Worm (Caenorhabditis elegans) whole organism, L1 larva: ENCODE data around the gene cox-16.
A peak's percentile ranks its signal among the peaks of the same experiment; 100 is the strongest.

ENCODE experiments used
- C04F5.9 ChIP-seq: sonication (generic microtip); optimal IDR thresholded peaks from 2 replicates; lab custom pipeline; 2016; ENCODE audit warnings: missing genetic modification characterization, missing compliant biosample characterization
- C16A3.4 ChIP-seq: fragments of 150-350 bp; optimal IDR thresholded peaks from 2 replicates; lab custom pipeline; 2014; ENCODE audit warnings: missing biosample characterization, missing genetic modification characterization
- blmp-1 ChIP-seq: fragments of 150-350 bp; optimal IDR thresholded peaks from 2 replicates; lab custom pipeline; 2014; ENCODE audit warnings: missing biosample characterization, missing genetic modification characterization
- ceh-63 ChIP-seq: fragments of 200-800 bp; sonication (Bioruptor generic); optimal IDR thresholded peaks from 2 replicates; lab custom pipeline; 2018; ENCODE audit warnings: mild to moderate bottlenecking, missing genetic modification characterization, missing compliant biosample characterization
- ceh-88 ChIP-seq: fragments of 200-800 bp; sonication (Bioruptor generic); IDR thresholded peaks from 2 replicates; pipeline ENCODE4 v1.3.6; 2022; ENCODE audit warnings: missing genetic modification characterization, missing compliant biosample characterization
- ceh-90 ChIP-seq: sonication (generic microtip); optimal IDR thresholded peaks from 2 replicates; lab custom pipeline; 2016; ENCODE audit warnings: missing genetic modification characterization, missing compliant biosample characterization
- dpl-1 ChIP-seq, 3 experiments: fragments of 150-350 bp in 2 of 3; sonication (generic microtip) in 1 of 3; optimal IDR thresholded peaks; 2 replicates each; lab custom pipeline; 2014 to 2017; ENCODE audit warnings: missing biosample characterization in 3 of 3, missing genetic modification characterization in 3 of 3, missing genetic modification reagents in 3 of 3
- efl-1 ChIP-seq, 4 experiments: fragments of 150-350 bp; optimal IDR thresholded peaks in 3 of 4; peaks in 1 of 4; 1 replicate in 1 of 4; 2 replicates in 3 of 4; lab custom pipeline; 2014; ENCODE audit warnings: missing biosample characterization in 2 of 4, missing genetic modification characterization in 2 of 4, missing genetic modification reagents in 2 of 4
- efl-3 ChIP-seq: fragments of 200-800 bp; sonication (Bioruptor generic); optimal IDR thresholded peaks from 2 replicates; lab custom pipeline; 2018; ENCODE audit warnings: mild to moderate bottlenecking, missing genetic modification characterization, missing compliant biosample characterization
- elt-2 ChIP-seq: sonication (generic microtip); optimal IDR thresholded peaks from 2 replicates; lab custom pipeline; 2016; ENCODE audit warnings: missing genetic modification characterization, mild to moderate bottlenecking, inconsistent platforms, missing compliant biosample characterization, missing genetic modification reagents
- elt-3 ChIP-seq, 6 experiments: fragments of 150-350 bp in 1 of 6; sonication (generic microtip); optimal IDR thresholded peaks; 2 replicates each; lab custom pipeline; 2017 to 2018; ENCODE audit warnings: missing biosample characterization in 6 of 6, missing genetic modification characterization in 6 of 6, inconsistent platforms in 1 of 6
- fkh-8 ChIP-seq: sonication (generic microtip); optimal IDR thresholded peaks from 2 replicates; lab custom pipeline; 2016; ENCODE audit warnings: mild to moderate bottlenecking, missing genetic modification characterization, missing compliant biosample characterization
- hlh-4 ChIP-seq: sonication (generic microtip); optimal IDR thresholded peaks from 2 replicates; lab custom pipeline; 2016; ENCODE audit warnings: mild to moderate bottlenecking, missing genetic modification characterization, missing compliant biosample characterization
- hpl-2 ChIP-seq: fragments of 150-350 bp; optimal IDR thresholded peaks from 2 replicates; lab custom pipeline; 2014; ENCODE audit warnings: missing biosample characterization, missing genetic modification reagents, missing genetic modification characterization
- isw-1 ChIP-seq: fragments of 200-800 bp; sonication (Bioruptor generic); IDR thresholded peaks from 2 replicates; pipeline ENCODE4 v1.3.6; 2022; ENCODE audit warnings: missing genetic modification characterization, missing compliant biosample characterization
- jun-1 ChIP-seq: fragments of 150-350 bp; optimal IDR thresholded peaks from 2 replicates; lab custom pipeline; 2014; ENCODE audit warnings: missing biosample characterization, missing genetic modification reagents, missing genetic modification characterization
- lin-13 ChIP-seq: fragments of 150-350 bp; optimal IDR thresholded peaks from 2 replicates; lab custom pipeline; 2014; ENCODE audit warnings: missing biosample characterization, missing genetic modification reagents, missing genetic modification characterization
- lin-14 ChIP-seq: fragments of 200-800 bp; sonication (Bioruptor generic); optimal IDR thresholded peaks from 2 replicates; lab custom pipeline; 2018; ENCODE audit warnings: mild to moderate bottlenecking, missing genetic modification characterization, moderate library complexity, missing compliant biosample characterization
- lin-15B ChIP-seq: fragments of 150-350 bp; sonication (generic microtip); optimal IDR thresholded peaks from 3 replicates; lab custom pipeline; 2014; ENCODE audit warnings: missing biosample characterization, missing genetic modification characterization
- lir-3 ChIP-seq: sonication (generic microtip); optimal IDR thresholded peaks from 2 replicates; lab custom pipeline; 2016; ENCODE audit warnings: mild to moderate bottlenecking, missing genetic modification characterization, moderate library complexity, missing compliant biosample characterization; ENCODE audit not compliant: poor library complexity
- lsy-2 ChIP-seq, 2 experiments: fragments of 150-350 bp; optimal IDR thresholded peaks; 2 replicates each; lab custom pipeline; 2014; ENCODE audit warnings: missing biosample characterization in 2 of 2, missing genetic modification characterization in 2 of 2
- mef-2 ChIP-seq: fragments of 150-350 bp; optimal IDR thresholded peaks from 2 replicates; lab custom pipeline; 2014; ENCODE audit warnings: missing biosample characterization, missing genetic modification characterization
- nhr-19 ChIP-seq: fragments of 200-800 bp; sonication (Bioruptor generic); conservative IDR thresholded peaks from 2 replicates; pipeline ENCODE4 v1.3.6; 2022; ENCODE audit warnings: missing genetic modification characterization, missing compliant biosample characterization
- nhr-237 ChIP-seq: fragments of 150-350 bp; optimal IDR thresholded peaks from 2 replicates; lab custom pipeline; 2014; ENCODE audit warnings: missing biosample characterization, missing genetic modification characterization
- nhr-28 ChIP-seq: fragments of 150-350 bp; optimal IDR thresholded peaks from 2 replicates; lab custom pipeline; 2014; ENCODE audit warnings: missing biosample characterization, missing genetic modification characterization
- nhr-77 ChIP-seq: fragments of 150-350 bp; optimal IDR thresholded peaks from 2 replicates; lab custom pipeline; 2014; ENCODE audit warnings: missing biosample characterization, missing genetic modification characterization
- nhr-84 ChIP-seq: sonication (generic microtip); optimal IDR thresholded peaks from 2 replicates; lab custom pipeline; 2017; ENCODE audit warnings: missing biosample characterization, missing genetic modification characterization
- nhr-85 ChIP-seq: sonication (generic microtip); peaks from one replicate; lab custom pipeline; 2016; ENCODE audit warnings: missing genetic modification characterization, inconsistent platforms, missing compliant biosample characterization
- pqm-1 ChIP-seq: sonication (generic microtip); optimal IDR thresholded peaks from 3 replicates; lab custom pipeline; 2017; ENCODE audit warnings: missing biosample characterization, missing genetic modification characterization
- rnt-1 ChIP-seq: sonication (generic microtip); optimal IDR thresholded peaks from 2 replicates; lab custom pipeline; 2016; ENCODE audit warnings: mild to moderate bottlenecking, missing genetic modification characterization, moderate library complexity, missing compliant biosample characterization
- skn-1 ChIP-seq: fragments of 150-350 bp; optimal IDR thresholded peaks from 2 replicates; lab custom pipeline; 2014; ENCODE audit warnings: missing biosample characterization, missing genetic modification characterization
- snu-23 ChIP-seq: sonication (generic microtip); optimal IDR thresholded peaks from 2 replicates; lab custom pipeline; 2016; ENCODE audit warnings: missing genetic modification characterization, missing compliant biosample characterization
- sox-4 ChIP-seq: sonication (generic microtip); optimal IDR thresholded peaks from 2 replicates; lab custom pipeline; 2016; ENCODE audit warnings: missing genetic modification characterization, missing compliant biosample characterization
- sptf-1 ChIP-seq: fragments of 150-350 bp; optimal IDR thresholded peaks from 2 replicates; lab custom pipeline; 2014; ENCODE audit warnings: missing biosample characterization, missing genetic modification characterization
- sup-37 ChIP-seq: fragments of 200-800 bp; sonication (Bioruptor generic); optimal IDR thresholded peaks from 2 replicates; lab custom pipeline; 2018; ENCODE audit warnings: mild to moderate bottlenecking, missing genetic modification characterization, missing compliant biosample characterization
- unc-130 ChIP-seq: fragments of 150-350 bp; optimal IDR thresholded peaks from 2 replicates; lab custom pipeline; 2017; ENCODE audit warnings: missing biosample characterization, missing genetic modification characterization, inconsistent platforms
- unc-30 ChIP-seq: sonication (generic microtip); optimal IDR thresholded peaks from 2 replicates; lab custom pipeline; 2017; ENCODE audit warnings: missing biosample characterization, missing genetic modification characterization
- ztf-11 ChIP-seq, 2 experiments: sonication (generic microtip); optimal IDR thresholded peaks; 2 replicates each; lab custom pipeline; 2016 to 2017; ENCODE audit warnings: missing genetic modification characterization in 2 of 2, missing biosample characterization in 1 of 2, missing compliant biosample characterization in 1 of 2
- ztf-4 ChIP-seq: fragments of 150-350 bp; optimal IDR thresholded peaks from 2 replicates; lab custom pipeline; 2014; ENCODE audit warnings: missing biosample characterization, missing genetic modification characterization

The cox-16 gene

DNA sequence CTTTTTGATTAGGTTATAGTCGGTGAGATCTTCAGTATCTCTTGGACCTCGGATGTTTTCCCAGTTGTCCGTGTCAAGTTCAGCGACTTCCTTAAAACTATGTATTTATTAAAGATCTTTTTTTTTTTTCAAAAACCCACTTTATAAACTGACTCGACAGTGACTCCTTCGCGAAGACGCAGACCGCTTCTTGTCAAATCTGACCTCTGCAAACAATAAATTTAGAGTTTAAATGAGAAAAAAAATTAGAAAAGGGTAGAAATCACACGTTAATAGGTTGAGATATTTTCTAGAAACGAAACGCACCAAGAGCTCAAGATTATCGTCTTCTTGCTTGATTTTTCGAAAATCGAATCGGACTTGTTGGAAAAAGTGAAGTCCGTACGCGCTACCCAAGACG lies 269 bp downstream of the cox-16 start, which contains the start of gene C24G6.8:
Gene C24G6.8 (minus strand): TSS at position 101 of the 400 bp plus-strand sequence.
- no peak for TF ChIP-seq elt-2 (tag; lab: Kevin White, UChicago)
- TF ChIP-seq unc-130, result no peak
- no peak for TF ChIP-seq sox-4 (tag; lab: Kevin White, UChicago)
- no peak for TF ChIP-seq pqm-1 (tag; lab: Kevin White, UChicago)
- no peak for TF ChIP-seq lin-14
- TF ChIP-seq efl-1 (optimal IDR thresholded peaks at IDR 0.05; lab: Kevin White, UChicago), result no peak
- peak in 1 of 2 experiments; percentile 68 for TF ChIP-seq efl-1 (GFP tag; optimal IDR thresholded peaks at IDR 0.05 in 1 of 2; lab: Kevin White, UChicago)
- TF ChIP-seq nhr-77 (tag; lab: Kevin White, UChicago), result no peak
- TF ChIP-seq ceh-88 (GFP tag; lab: Robert Waterston, UW), result no peak

DNA sequence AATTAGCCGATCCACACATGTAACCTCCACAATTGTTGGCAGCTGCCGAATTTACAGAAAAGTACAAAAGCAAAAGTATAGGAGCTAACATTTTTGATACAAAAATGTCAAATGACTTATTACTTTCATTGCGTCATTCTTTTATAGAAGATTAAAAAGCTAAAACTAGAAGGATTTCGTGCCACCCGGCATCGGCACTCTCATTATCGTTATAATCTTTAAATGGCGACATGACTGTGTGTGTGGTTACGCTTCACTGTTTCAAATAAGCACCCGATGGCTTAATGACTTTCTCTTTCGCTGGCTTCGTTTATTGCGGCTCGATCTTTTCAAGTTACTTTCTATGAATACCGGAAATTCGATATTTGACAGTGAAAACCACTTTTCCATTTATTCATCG lies 2.3 kb downstream of the cox-16 start, which contains the start of gene grl-1:
Gene grl-1 (minus strand): TSS at position 101 of the 400 bp plus-strand sequence.
- TF ChIP-seq unc-130 (no peak), ceh-63 (no peak), nhr-84 (tag; lab: Kevin White, UChicago) (no peak), isw-1 (GFP tag; lab: Robert Waterston, UW) (no peak), jun-1 (tag; lab: Kevin White, UChicago) (no peak), lin-13 (GFP tag; lab: Kevin White, UChicago) (no peak), efl-1 (optimal IDR thresholded peaks at IDR 0.05; lab: Kevin White, UChicago) (no peak), efl-1 (GFP tag; optimal IDR thresholded peaks at IDR 0.05 in 1 of 2; lab: Kevin White, UChicago) (no peak), hpl-2 (no peak), hlh-4 (tag; lab: Kevin White, UChicago) (no peak), nhr-28 (tag; lab: Kevin White, UChicago) (no peak), sup-37 (GFP tag; lab: Kevin White, UChicago) (no peak), snu-23 (GFP tag; lab: Kevin White, UChicago) (no peak), lin-14 (no peak)
- TF ChIP-seq, all 84 proteins: peak for 0

DNA sequence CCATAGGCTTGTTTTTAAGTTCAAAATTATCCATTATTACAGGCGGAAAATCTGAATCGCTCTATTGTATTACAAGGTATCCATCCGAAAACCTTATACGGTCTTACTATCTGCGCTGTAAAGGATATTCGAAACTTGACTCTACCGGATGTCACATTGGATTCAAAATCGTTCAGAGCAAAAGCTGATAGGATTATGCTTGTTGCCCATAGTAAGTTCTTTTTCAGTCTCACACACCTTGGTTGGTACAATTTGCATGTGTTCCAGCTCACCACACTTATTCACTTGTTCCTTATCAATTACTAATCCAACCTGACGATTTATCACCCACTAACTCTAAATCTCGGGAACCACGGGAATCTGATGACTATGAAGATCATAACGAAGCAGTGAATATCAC lies 8.3 kb downstream of the cox-16 start:
- TF ChIP-seq ztf-4 (no peak), skn-1 (no peak), ceh-90 (tag; lab: Kevin White, UChicago) (no peak), blmp-1 (tag; lab: Kevin White, UChicago) (no peak), nhr-19 (GFP tag; lab: Robert Waterston, UW) (no peak), sox-4 (tag; lab: Kevin White, UChicago) (no peak)

DNA sequence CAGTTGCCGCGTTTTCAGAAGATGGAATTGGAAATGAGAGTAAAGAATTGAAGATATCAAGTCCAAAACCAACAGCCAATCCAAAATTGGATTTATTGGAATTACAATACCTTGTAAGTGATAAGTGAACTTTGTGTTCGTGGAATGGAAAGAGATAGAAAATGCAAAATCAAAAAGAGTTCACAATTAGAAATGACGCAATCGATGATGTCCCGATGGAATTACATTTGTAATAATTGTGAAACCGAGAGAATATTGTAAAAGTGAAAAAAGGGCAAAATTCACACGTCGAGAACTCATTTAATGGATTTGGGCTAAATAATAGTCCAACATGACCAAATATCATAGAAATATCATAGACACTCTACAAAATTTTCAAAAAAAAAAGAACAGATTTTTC lies 10.8 kb downstream of the cox-16 start:
- no peak for TF ChIP-seq nhr-237

DNA sequence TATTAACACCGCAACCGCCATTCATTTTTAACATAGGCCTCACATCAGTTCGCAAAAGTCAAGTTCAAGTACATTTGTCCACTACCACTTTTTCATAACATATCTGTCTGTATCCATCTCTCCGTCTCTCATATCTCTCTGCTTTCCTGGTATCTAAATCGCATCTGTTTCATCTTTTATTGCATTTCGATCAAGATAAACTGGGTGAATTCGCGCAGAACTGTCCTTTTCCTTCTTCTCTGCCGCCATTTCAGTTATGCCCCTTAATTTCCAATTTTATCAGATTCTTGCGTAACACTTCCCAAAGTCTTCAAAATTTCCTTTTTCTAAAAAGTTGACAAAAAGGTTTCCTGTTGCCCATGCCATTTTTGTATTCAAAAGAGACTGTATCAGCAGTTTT lies 12.8 kb downstream of the cox-16 start:
- no peak for TF ChIP-seq mef-2 (tag; lab: Kevin White, UChicago)
- TF ChIP-seq efl-1 (optimal IDR thresholded peaks at IDR 0.05; lab: Kevin White, UChicago), result no peak
- peak in 1 of 2 experiments; percentile 43 for TF ChIP-seq efl-1 (GFP tag; optimal IDR thresholded peaks at IDR 0.05 in 1 of 2; lab: Kevin White, UChicago)
- no peak for TF ChIP-seq C16A3.4 (tag; lab: Kevin White, UChicago)
- no peak for TF ChIP-seq nhr-237
- no peak for TF ChIP-seq ztf-11 (tag; optimal IDR thresholded peaks at IDR 0.05; lab: Kevin White, UChicago)
- TF ChIP-seq unc-30 (tag; lab: Kevin White, UChicago), result no peak
- TF ChIP-seq sptf-1 (tag; lab: Kevin White, UChicago), result no peak
- peak; percentile 83 for TF ChIP-seq blmp-1 (tag; lab: Kevin White, UChicago)
- TF ChIP-seq ceh-90 (tag; lab: Kevin White, UChicago), result no peak
- TF ChIP-seq efl-3 (GFP tag; lab: Kevin White, UChicago), result no peak
- no peak for TF ChIP-seq elt-3 (tag; optimal IDR thresholded peaks at IDR 0.05; lab: Kevin White, UChicago)
- peak in 1 of 2 experiments; percentile 8 for TF ChIP-seq lsy-2 (tag; optimal IDR thresholded peaks at IDR 0.05; lab: Kevin White, UChicago)
- peak; percentile 14 for TF ChIP-seq snu-23 (GFP tag; lab: Kevin White, UChicago)
- no peak for TF ChIP-seq dpl-1 (GFP tag; optimal IDR thresholded peaks at IDR 0.05; lab: Kevin White, UChicago)
- peak; percentile 76 for TF ChIP-seq lin-14
- TF ChIP-seq sox-4 (tag; lab: Kevin White, UChicago), result no peak
- TF ChIP-seq nhr-85, result peak; percentile 93
- TF ChIP-seq lir-3 (tag; lab: Kevin White, UChicago), result no peak
- TF ChIP-seq fkh-8 (tag; lab: Kevin White, UChicago), result no peak
- TF ChIP-seq C04F5.9 (tag; lab: Kevin White, UChicago), result no peak
- TF ChIP-seq rnt-1 (tag; lab: Kevin White, UChicago), result peak; percentile 13
- no peak for TF ChIP-seq lin-15B (tag; lab: Kevin White, UChicago)
